Worm (Caenorhabditis elegans) whole organism, mixed stage, embryonic: ENCODE measurements around the gene his-40.

Experiments used
- M03D4.4 ChIP-seq: sonication (generic microtip); optimal IDR thresholded peaks from 2 replicates; lab custom pipeline; 2017; ENCODE audit warnings: mild to moderate bottlenecking, missing genetic modification characterization, missing compliant biosample characterization
- bed-3 ChIP-seq: fragments of 200-800 bp; sonication (Bioruptor generic); optimal IDR thresholded peaks from 3 replicates; lab custom pipeline; 2018; ENCODE audit warnings: mild to moderate bottlenecking, missing genetic modification characterization, moderate library complexity, missing compliant biosample characterization
- blmp-1 ChIP-seq: fragments of 150-350 bp; optimal IDR thresholded peaks from 2 replicates; lab custom pipeline; 2014; ENCODE audit warnings: missing biosample characterization, missing genetic modification characterization
- ceh-39 ChIP-seq: fragments of 150-350 bp; optimal IDR thresholded peaks from 2 replicates; lab custom pipeline; 2014; ENCODE audit warnings: missing biosample characterization, missing genetic modification characterization
- ceh-43 ChIP-seq: fragments of 200-800 bp; sonication (Bioruptor generic); optimal IDR thresholded peaks from 2 replicates; lab custom pipeline; 2018; ENCODE audit warnings: mild to moderate bottlenecking, missing genetic modification characterization, moderate library complexity, missing compliant biosample characterization
- ceh-83 ChIP-seq: fragments of 200-800 bp; sonication (Bioruptor generic); optimal IDR thresholded peaks from 2 replicates; lab custom pipeline; 2018; ENCODE audit warnings: mild to moderate bottlenecking, missing genetic modification characterization, missing compliant biosample characterization
- ces-1 ChIP-seq: fragments of 150-350 bp; optimal IDR thresholded peaks from 2 replicates; lab custom pipeline; 2014; ENCODE audit warnings: missing biosample characterization, missing genetic modification reagents, missing genetic modification characterization
- cnd-1 ChIP-seq: fragments of 200-800 bp; sonication (Bioruptor generic); optimal IDR thresholded peaks from 2 replicates; lab custom pipeline; 2018; ENCODE audit warnings: mild to moderate bottlenecking, missing genetic modification characterization, missing compliant biosample characterization
- drap-1 ChIP-seq: fragments of 200-800 bp; sonication (Bioruptor generic); optimal IDR thresholded peaks from 3 replicates; lab custom pipeline; 2018; ENCODE audit warnings: mild to moderate bottlenecking, missing genetic modification characterization, missing compliant biosample characterization
- elt-1 ChIP-seq: sonication (generic microtip); optimal IDR thresholded peaks from 2 replicates; lab custom pipeline; 2017; ENCODE audit warnings: missing genetic modification characterization, mild to moderate bottlenecking, missing compliant biosample characterization, antibody characterized with exemption, moderate library complexity, borderline replicate concordance; ENCODE audit not compliant: insufficient read depth
- flh-1 ChIP-seq: fragments of 200-800 bp; sonication (Bioruptor generic); optimal IDR thresholded peaks from 2 replicates; lab custom pipeline; 2018; ENCODE audit warnings: mild to moderate bottlenecking, missing genetic modification characterization, moderate library complexity, missing compliant biosample characterization
- hlh-1 ChIP-seq: fragments of 150-350 bp; optimal IDR thresholded peaks from 2 replicates; lab custom pipeline; 2014; ENCODE audit warnings: missing biosample characterization, missing genetic modification reagents, missing genetic modification characterization
- lin-13 ChIP-seq: fragments of 150-350 bp; optimal IDR thresholded peaks from 2 replicates; lab custom pipeline; 2014; ENCODE audit warnings: missing biosample characterization, missing genetic modification characterization
- lin-32 ChIP-seq: fragments of 200-800 bp; sonication (Bioruptor generic); optimal IDR thresholded peaks from 2 replicates; lab custom pipeline; 2018; ENCODE audit warnings: mild to moderate bottlenecking, missing genetic modification characterization, missing compliant biosample characterization
- lsy-2 ChIP-seq: fragments of 150-350 bp; optimal IDR thresholded peaks from 2 replicates; lab custom pipeline; 2014; ENCODE audit warnings: missing biosample characterization, missing genetic modification characterization
- mab-5 ChIP-seq: fragments of 150-350 bp; optimal IDR thresholded peaks from 2 replicates; lab custom pipeline; 2014; ENCODE audit warnings: missing biosample characterization, missing genetic modification characterization
- mep-1 ChIP-seq: fragments of 150-350 bp; optimal IDR thresholded peaks from 2 replicates; lab custom pipeline; 2017; ENCODE audit warnings: missing biosample characterization, missing genetic modification reagents, missing genetic modification characterization, inconsistent platforms
- mls-2 ChIP-seq: sonication (generic microtip); optimal IDR thresholded peaks from 2 replicates; lab custom pipeline; 2016; ENCODE audit warnings: mild to moderate bottlenecking, missing genetic modification characterization, moderate library complexity, missing compliant biosample characterization
- nhr-12 ChIP-seq: fragments of 150-350 bp; optimal IDR thresholded peaks from 2 replicates; lab custom pipeline; 2014; ENCODE audit warnings: missing biosample characterization, missing genetic modification characterization
- nhr-2 ChIP-seq: fragments of 150-350 bp; optimal IDR thresholded peaks from 2 replicates; lab custom pipeline; 2014; ENCODE audit warnings: missing biosample characterization, missing genetic modification characterization
- nhr-28 ChIP-seq: fragments of 150-350 bp; optimal IDR thresholded peaks from 2 replicates; lab custom pipeline; 2014; ENCODE audit warnings: missing biosample characterization, missing genetic modification characterization
- nhr-76 ChIP-seq: sonication (generic microtip); optimal IDR thresholded peaks from 2 replicates; lab custom pipeline; 2017; ENCODE audit warnings: missing biosample characterization, missing genetic modification characterization
- pha-4 ChIP-seq: fragments of 150-350 bp; optimal IDR thresholded peaks from 2 replicates; lab custom pipeline; 2018; ENCODE audit warnings: missing biosample characterization, missing genetic modification reagents, missing genetic modification characterization
- sem-2 ChIP-seq: fragments of 200-800 bp; sonication (Bioruptor generic); optimal IDR thresholded peaks from 2 replicates; lab custom pipeline; 2018; ENCODE audit warnings: mild to moderate bottlenecking, missing genetic modification characterization, missing compliant biosample characterization
- snpc-4 ChIP-seq: fragments of 150-350 bp; optimal IDR thresholded peaks from 2 replicates; lab custom pipeline; 2014; ENCODE audit warnings: missing biosample characterization, missing genetic modification characterization
- sptf-1 ChIP-seq: sonication (generic microtip); optimal IDR thresholded peaks from 2 replicates; lab custom pipeline; 2017; ENCODE audit warnings: mild to moderate bottlenecking, missing genetic modification characterization, moderate library complexity, missing compliant biosample characterization
- tbx-8 ChIP-seq: fragments of 200-800 bp; sonication (Bioruptor generic); optimal IDR thresholded peaks from 2 replicates; lab custom pipeline; 2018; ENCODE audit warnings: mild to moderate bottlenecking, missing genetic modification characterization, moderate library complexity, missing compliant biosample characterization
- unc-39 ChIP-seq: fragments of 150-350 bp; optimal IDR thresholded peaks from 2 replicates; lab custom pipeline; 2014; ENCODE audit warnings: missing biosample characterization, missing genetic modification characterization
- unc-62 ChIP-seq: fragments of 150-350 bp; optimal IDR thresholded peaks from 2 replicates; lab custom pipeline; 2014; ENCODE audit warnings: missing biosample characterization, missing genetic modification reagents, missing genetic modification characterization
- zip-8 ChIP-seq: fragments of 150-350 bp; optimal IDR thresholded peaks from 2 replicates; lab custom pipeline; 2014; ENCODE audit warnings: missing biosample characterization, missing genetic modification characterization
- ztf-11 ChIP-seq: fragments of 150-350 bp; optimal IDR thresholded peaks from 2 replicates; lab custom pipeline; 2014; ENCODE audit warnings: missing biosample characterization, missing genetic modification characterization

his-40 gene

DNA sequence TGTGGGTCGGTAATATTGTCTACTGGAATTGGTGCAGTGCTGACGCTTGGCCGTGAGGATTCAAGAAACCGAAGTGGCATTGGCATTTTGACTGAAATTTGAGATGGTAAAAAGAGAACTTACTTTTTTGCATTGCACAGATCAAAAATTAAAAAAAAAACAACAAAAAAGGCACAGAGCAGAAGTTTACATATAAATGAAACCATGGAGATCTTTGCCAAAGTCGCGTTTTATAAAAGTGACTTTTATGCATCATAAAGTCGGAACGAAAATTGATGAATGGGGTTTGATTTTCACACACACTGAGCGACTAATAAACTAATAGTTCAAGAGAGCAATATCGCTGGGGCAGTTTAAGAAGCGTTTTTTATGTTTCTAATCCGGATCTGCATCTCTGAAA is 12.4 kb downstream of the his-40 start, which contains the start of gene T08A9.13:
T08A9.13 (minus strand) TSS at position 101 of the 400 bp plus-strand sequence.
- TF ChIP-seq elt-1 (no peak), unc-62 (GFP tag; lab: Kevin White, UChicago) (no peak), ztf-11 (tag; lab: Kevin White, UChicago) (no peak), sem-2 (no peak), lin-32 (GFP tag; lab: Kevin White, UChicago) (no peak), nhr-12 (tag; lab: Kevin White, UChicago) (no peak), unc-39 (tag; lab: Kevin White, UChicago) (no peak)

DNA sequence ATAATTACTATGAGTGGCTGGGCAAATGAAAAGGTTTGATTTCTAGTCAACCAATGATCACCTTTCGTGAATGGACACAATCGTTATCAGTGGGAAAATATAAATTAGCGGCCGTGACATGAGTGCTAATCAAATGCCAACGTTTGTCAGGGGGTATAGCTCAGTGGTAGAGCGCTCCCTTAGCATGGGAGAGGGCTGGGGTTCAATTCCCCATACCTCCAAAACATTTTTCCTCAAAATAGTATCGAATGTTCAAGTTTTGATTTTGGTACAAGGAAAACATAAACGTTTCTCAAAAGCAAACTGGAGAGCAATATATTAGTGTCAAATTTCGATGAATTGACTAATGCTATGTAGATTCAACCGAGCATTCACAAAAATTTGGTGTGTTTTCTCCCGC is 13.7 kb downstream of the his-40 start:
- TF ChIP-seq nhr-2 (tag; lab: Kevin White, UChicago) (no peak), sptf-1 (tag; lab: Kevin White, UChicago) (peak; percentile 65)

DNA sequence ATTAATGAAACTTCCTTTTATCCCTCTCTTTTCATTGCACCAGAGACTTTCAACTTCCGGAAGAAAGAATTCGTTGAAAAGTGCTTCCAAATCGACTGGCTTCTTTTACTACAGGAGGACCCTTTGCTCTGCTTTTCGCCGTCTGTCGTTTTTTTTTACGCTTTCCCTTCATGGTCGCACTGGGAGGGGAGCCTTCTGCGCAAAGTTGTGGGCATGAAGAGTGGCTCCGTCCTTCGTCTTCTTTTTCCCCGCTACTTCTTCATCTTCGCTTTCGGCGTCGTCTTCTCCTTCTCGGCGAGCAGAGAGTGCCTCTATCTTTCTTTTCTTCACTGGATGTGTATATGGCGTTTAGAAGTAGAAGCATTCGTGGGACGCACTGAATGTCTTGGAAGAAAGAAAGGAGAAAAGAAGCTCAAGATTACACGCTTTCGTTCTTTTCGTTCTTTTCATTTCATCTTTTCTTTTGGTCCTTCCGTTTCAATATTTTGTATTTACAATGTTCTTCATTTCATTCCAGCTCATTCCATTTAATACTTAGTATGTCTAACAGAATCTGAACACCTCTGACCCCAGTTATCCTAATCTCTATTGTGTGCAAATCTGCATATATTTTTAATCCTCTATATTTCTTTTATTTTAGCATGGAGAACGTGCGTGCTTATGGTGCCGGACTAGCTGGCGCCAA is 17.2 kb downstream of the his-40 start, which contains the start of gene sng-1:
sng-1 (plus strand) TSS at position 635 of the 685 bp plus-strand sequence.
- TF ChIP-seq pha-4 (tag; lab: Kevin White, UChicago) (no peak), ces-1 (GFP tag; lab: Kevin White, UChicago) (peak; percentile 35)
- TF ChIP-seq, all 35 proteins: peak for 1

DNA sequence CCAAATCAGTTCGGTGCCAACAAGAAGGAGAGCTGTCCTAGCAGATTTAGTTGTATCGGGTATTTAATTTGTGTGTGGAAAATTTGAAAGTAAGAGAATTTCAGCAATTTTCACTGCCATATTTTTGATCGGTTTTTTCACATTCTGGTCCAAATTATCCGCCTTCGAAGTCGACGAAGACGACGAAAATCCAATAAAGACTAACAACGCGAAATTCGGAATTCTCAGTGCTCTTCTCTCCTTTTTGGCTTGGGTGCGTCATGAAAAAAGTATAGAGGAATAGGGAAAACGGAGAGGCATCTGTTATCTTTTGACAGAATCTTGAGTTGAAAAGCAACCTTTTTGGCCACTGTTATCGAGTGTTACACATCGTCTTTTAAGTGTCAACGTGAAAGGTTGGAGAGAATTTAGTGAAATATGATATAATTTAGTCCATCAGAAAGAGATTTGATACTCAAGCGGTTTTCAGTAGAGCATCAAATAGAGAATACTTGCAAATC is 18.2 kb downstream of the his-40 start:
- TF ChIP-seq ces-1 (GFP tag; lab: Kevin White, UChicago) (peak; percentile 83), nhr-2 (tag; lab: Kevin White, UChicago) (no peak)

DNA sequence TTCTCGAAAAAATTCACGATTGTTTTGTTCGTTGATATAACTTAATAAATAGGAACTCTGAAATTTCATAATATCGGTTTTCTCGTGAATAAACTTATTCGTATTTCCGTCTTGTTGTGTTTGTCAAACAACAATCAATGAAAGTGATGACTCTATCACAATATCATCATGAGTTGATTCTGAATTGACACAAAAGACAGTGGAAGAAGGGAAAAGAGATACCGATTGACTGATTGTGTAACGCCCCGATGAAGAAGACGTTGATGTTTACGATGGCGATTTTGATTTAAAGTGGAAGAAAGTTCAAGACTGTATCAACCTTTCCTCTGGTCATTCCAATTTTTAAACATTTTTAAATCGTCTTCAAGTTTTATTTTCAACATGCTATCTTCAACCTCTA is 19.7 kb downstream of the his-40 start, which contains the start of gene ttr-59:
ttr-59 (plus strand) TSS at position 218 of the 400 bp plus-strand sequence.
- TF ChIP-seq blmp-1 (tag; lab: Kevin White, UChicago) (no peak), sem-2 (no peak), pha-4 (tag; lab: Kevin White, UChicago) (no peak), nhr-28 (no peak), lin-32 (GFP tag; lab: Kevin White, UChicago) (no peak), zip-8 (tag; lab: Kevin White, UChicago) (no peak), unc-62 (GFP tag; lab: Kevin White, UChicago) (peak; percentile 23)

DNA sequence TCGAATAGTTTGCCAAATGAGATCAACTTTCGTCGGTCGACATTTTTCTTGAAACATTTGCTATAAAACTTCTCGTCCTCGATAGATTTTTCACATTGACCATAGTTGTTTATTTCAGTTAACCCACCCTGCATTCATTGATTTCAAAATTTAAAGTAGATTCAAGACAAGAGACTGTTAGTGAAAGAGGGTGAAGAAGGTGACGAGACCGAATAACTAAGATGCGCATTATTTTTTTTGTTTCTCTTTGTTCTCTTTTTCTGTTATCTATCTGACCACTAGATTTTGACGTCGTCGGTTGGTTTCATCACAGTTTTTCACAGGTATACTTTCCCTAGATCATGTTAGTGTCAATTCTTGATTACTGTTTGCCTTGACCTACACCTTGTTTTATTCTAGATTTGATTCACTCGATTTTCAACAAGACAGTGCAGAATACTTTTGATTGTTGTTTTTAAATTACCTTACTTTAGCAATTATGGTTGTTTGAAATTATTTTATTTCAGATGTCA is 20.8 kb downstream of the his-40 start, which contains the start of gene ttr-30:
ttr-30 (plus strand) TSS at position 265 of the 512 bp plus-strand sequence.
- TF ChIP-seq ces-1 (GFP tag; lab: Kevin White, UChicago) (no peak), mls-2 (tag; lab: Kevin White, UChicago) (no peak), mab-5 (no peak), nhr-76 (no peak), pha-4 (tag; lab: Kevin White, UChicago) (no peak), cnd-1 (tag; lab: Kevin White, UChicago) (no peak), M03D4.4 (tag; lab: Kevin White, UChicago) (no peak)

DNA sequence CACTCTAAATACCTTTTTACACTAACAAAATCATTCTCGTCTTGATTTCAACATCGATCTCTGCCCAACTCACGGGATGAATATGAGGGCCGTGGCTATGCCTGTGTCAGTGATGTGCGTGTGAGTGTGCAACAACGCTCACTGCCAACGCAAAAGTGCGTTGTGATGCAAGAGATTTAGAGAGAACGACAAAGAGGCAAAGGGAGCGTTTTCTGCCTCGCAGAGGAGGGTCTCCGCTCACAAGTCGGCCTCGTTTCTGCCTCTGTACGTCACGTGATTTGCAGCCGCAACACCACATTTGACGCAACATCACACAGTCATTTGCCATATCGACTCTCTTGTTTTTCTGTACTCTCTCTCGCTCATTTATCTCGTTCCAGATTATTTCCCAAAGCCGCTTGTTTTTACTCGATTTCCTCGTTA is 24.4 kb downstream of the his-40 start, which contains the start of gene epg-7:
epg-7 (plus strand) TSS at position 413 of the 423 bp plus-strand sequence.
- TF ChIP-seq unc-39 (tag; lab: Kevin White, UChicago) (no peak), sptf-1 (tag; lab: Kevin White, UChicago) (peak; percentile 28), lin-13 (tag; lab: Kevin White, UChicago) (peak; percentile 79), M03D4.4 (tag; lab: Kevin White, UChicago) (no peak), unc-62 (GFP tag; lab: Kevin White, UChicago) (peak; percentile 74), tbx-8 (GFP tag; lab: Kevin White, UChicago) (no peak), zip-8 (tag; lab: Kevin White, UChicago) (peak; percentile 10), snpc-4 (no peak), ztf-11 (tag; lab: Kevin White, UChicago) (peak; percentile 36), sem-2 (no peak), nhr-12 (tag; lab: Kevin White, UChicago) (no peak), drap-1 (GFP tag; lab: Kevin White, UChicago) (peak; percentile 52), ceh-83 (no peak), ceh-39 (tag; lab: Kevin White, UChicago) (peak; percentile 78), ces-1 (GFP tag; lab: Kevin White, UChicago) (peak; percentile 67), pha-4 (tag; lab: Kevin White, UChicago) (peak; percentile 90), blmp-1 (tag; lab: Kevin White, UChicago) (no peak), nhr-76 (no peak), nhr-2 (tag; lab: Kevin White, UChicago) (peak; percentile 49), lsy-2 (tag; lab: Kevin White, UChicago) (peak; percentile 68), mep-1 (tag; lab: Kevin White, UChicago) (peak; percentile 84), lin-32 (GFP tag; lab: Kevin White, UChicago) (peak; percentile 35), nhr-28 (no peak), ceh-43 (GFP tag; lab: Kevin White, UChicago) (no peak), hlh-1 (tag; lab: Kevin White, UChicago) (peak; percentile 82), bed-3 (GFP tag; lab: Kevin White, UChicago) (no peak), elt-1 (peak; percentile 26), mls-2 (tag; lab: Kevin White, UChicago) (peak; percentile 64), flh-1 (GFP tag; lab: Kevin White, UChicago) (no peak), mab-5 (no peak), cnd-1 (tag; lab: Kevin White, UChicago) (peak; percentile 66)
